Worm (Caenorhabditis elegans) whole organism, early embryonic: Measurements from ENCODE around the gene K07C11.7.

Source experiments
- F13C5.2 ChIP-seq: sonication (generic microtip); optimal IDR thresholded peaks from 2 replicates; lab custom pipeline; 2017; ENCODE audit warnings: mild to moderate bottlenecking, missing genetic modification characterization, inconsistent platforms, missing compliant biosample characterization
- aly-1 ChIP-seq: sonication (generic microtip); optimal IDR thresholded peaks from 2 replicates; lab custom pipeline; 2016; ENCODE audit warnings: missing genetic modification characterization, missing compliant biosample characterization
- ama-1 ChIP-seq: fragments of 150-350 bp; optimal IDR thresholded peaks from 2 replicates; lab custom pipeline; 2014
- ets-7 ChIP-seq: sonication (generic microtip); optimal IDR thresholded peaks from 2 replicates; lab custom pipeline; 2016; ENCODE audit warnings: missing genotype, missing genetic modification characterization, missing compliant biosample characterization
- flt-1 ChIP-seq: fragments of 200-800 bp; sonication (Bioruptor generic); IDR thresholded peaks from 2 replicates; pipeline ENCODE4 v1.3.6; 2022; ENCODE audit warnings: missing genetic modification characterization, missing compliant biosample characterization
- hmbx-1 ChIP-seq: sonication (generic microtip); optimal IDR thresholded peaks from 2 replicates; lab custom pipeline; 2016; ENCODE audit warnings: mild to moderate bottlenecking, missing genetic modification characterization, missing compliant biosample characterization
- hmg-4 ChIP-seq: fragments of 200-800 bp; sonication (Bioruptor generic); optimal IDR thresholded peaks from 2 replicates; lab custom pipeline; 2018; ENCODE audit warnings: mild to moderate bottlenecking, missing genetic modification characterization, missing compliant biosample characterization
- hnd-1 ChIP-seq: sonication (generic microtip); optimal IDR thresholded peaks from 2 replicates; lab custom pipeline; 2016; ENCODE audit warnings: missing genetic modification characterization, missing compliant biosample characterization
- sea-1 ChIP-seq: fragments of 200-800 bp; sonication (Bioruptor generic); conservative IDR thresholded peaks from 2 replicates; pipeline ENCODE4 v1.3.6; 2022; ENCODE audit warnings: missing genetic modification characterization, missing compliant biosample characterization
- tbx-11 ChIP-seq: fragments of 200-800 bp; sonication (Bioruptor generic); IDR thresholded peaks from 2 replicates; pipeline ENCODE4 v1.3.6; 2022; ENCODE audit warnings: missing genetic modification characterization, missing compliant biosample characterization
- tbx-37 ChIP-seq: fragments of 200-800 bp; sonication (Bioruptor generic); conservative IDR thresholded peaks from 2 replicates; pipeline ENCODE4 v1.3.6; 2022; ENCODE audit warnings: missing genetic modification reagents, missing genetic modification characterization, missing compliant biosample characterization

DNA sequence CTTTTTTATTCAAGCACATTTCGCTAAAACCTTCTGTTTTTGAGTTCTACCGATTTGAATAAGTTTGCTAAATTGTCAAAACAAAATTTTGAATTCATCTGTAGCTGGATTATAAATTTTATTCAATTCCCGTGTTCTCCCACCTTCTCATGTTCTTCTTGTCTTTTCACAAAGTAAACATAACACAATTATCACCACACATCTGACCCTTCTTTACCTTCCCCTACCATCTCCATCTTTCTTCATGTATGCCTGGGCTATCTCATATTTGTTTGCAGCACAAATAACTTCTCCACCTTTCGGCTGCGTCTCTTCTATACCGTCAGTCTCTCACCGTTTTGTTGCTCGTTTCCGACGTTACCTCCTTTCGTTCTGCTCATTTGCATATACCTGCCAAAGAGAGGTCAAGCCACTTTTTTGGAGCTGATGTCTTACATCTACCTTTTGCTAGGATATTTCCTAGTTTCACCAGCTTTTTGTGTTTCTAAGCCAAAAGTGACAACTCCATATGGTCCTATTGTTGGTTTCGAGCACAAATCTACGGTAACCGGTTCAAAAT is 10.6 kb downstream of the K07C11.7 start, which contains the start of gene cest-17:
- no peak for TF ChIP-seq hmg-4 (GFP tag; lab: Kevin White, UChicago)
- TF ChIP-seq ama-1 (lab: Kevin White, UChicago): no peak
- no peak for TF ChIP-seq tbx-37
- no peak for TF ChIP-seq sea-1 (GFP tag; lab: Robert Waterston, UW)
- TF ChIP-seq tbx-11 (GFP tag; lab: Robert Waterston, UW): no peak
- TF ChIP-seq F13C5.2: no peak
- no peak for TF ChIP-seq hnd-1 (tag; lab: Kevin White, UChicago)
- TF ChIP-seq hmbx-1 (tag; lab: Kevin White, UChicago): no peak
- TF ChIP-seq ets-7 (tag; lab: Kevin White, UChicago): no peak
- TF ChIP-seq flt-1 (GFP tag; lab: Robert Waterston, UW): no peak
- no peak for TF ChIP-seq aly-1 (tag; lab: Kevin White, UChicago)
